Fruit fly (Drosophila melanogaster) Kc167 (cell line): ENCODE results near the gene Cals.

Source experiments
- Myc ChIP-seq: fragments of >200 bp; optimal IDR thresholded peaks from 2 replicates; lab custom pipeline; 2017; ENCODE audit warnings: missing external identifiers
- Sin3A ChIP-seq: fragments of >200 bp; optimal IDR thresholded peaks from 2 replicates; lab custom pipeline; 2018; ENCODE audit warnings: missing external identifiers
- h ChIP-seq: fragments of >200 bp; optimal IDR thresholded peaks from 3 replicates; lab custom pipeline; 2018; ENCODE audit warnings: missing external identifiers
- insv ChIP-seq: fragments of >200 bp; optimal IDR thresholded peaks from 3 replicates; lab custom pipeline; 2018; ENCODE audit warnings: missing external identifiers
- psq ChIP-seq: fragments of >200 bp; optimal IDR thresholded peaks from 2 replicates; lab custom pipeline; 2017; ENCODE audit warnings: missing external identifiers
- ttk ChIP-seq: sonication (Bioruptor generic); optimal IDR thresholded peaks from 2 replicates; lab custom pipeline; 2017; ENCODE audit warnings: missing external identifiers

Gene Cals

dm6 chr4:1064652-1065218, 58.4 kb downstream of the Cals start, which contains the start of gene Zyx:
Gene Zyx, minus strand, starts transcription at chr4:1065001.
- no peak for TF ChIP-seq insv (lab: Kevin White, UChicago)
- no peak for TF ChIP-seq psq (lab: Kevin White, UChicago)
- TF ChIP-seq Sin3A (lab: Kevin White, UChicago), result no peak
- no peak for TF ChIP-seq h (lab: Kevin White, UChicago)
- no peak for TF ChIP-seq Myc (lab: Kevin White, UChicago)
- no peak for TF ChIP-seq ttk

- TF ChIP-seq psq (lab: Kevin White, UChicago) (no peak), Myc (lab: Kevin White, UChicago) (no peak), h (lab: Kevin White, UChicago) (no peak), Sin3A (lab: Kevin White, UChicago) (no peak), insv (lab: Kevin White, UChicago) (no peak), ttk (no peak)
Measured at dm6 chr4:1064219-1064618, 58.9 kb downstream of the Cals start.

- TF ChIP-seq psq (lab: Kevin White, UChicago) (no peak), ttk (no peak), Sin3A (lab: Kevin White, UChicago) (no peak), h (lab: Kevin White, UChicago) (no peak), Myc (lab: Kevin White, UChicago) (no peak), insv (lab: Kevin White, UChicago) (no peak)
Measured at dm6 chr4:1062957-1063812, 60.0 kb downstream of the Cals start.
